Fruit fly (Drosophila melanogaster) whole organism, adult: ENCODE measurements around the gene RhoGEF3.

Experiments
- Crg-1 ChIP-seq: fragments of 200-800 bp; sonication (Bioruptor generic); optimal IDR thresholded peaks from 2 replicates; lab custom pipeline; 2016; ENCODE audit warnings: missing biosample characterization, missing genetic modification characterization
- Hr96 ChIP-seq: fragments of 200-800 bp; sonication (Bioruptor generic); optimal IDR thresholded peaks from 2 replicates; lab custom pipeline; 2016; ENCODE audit warnings: missing biosample characterization, missing genetic modification characterization
- toe ChIP-seq: fragments of 200-800 bp; sonication (Bioruptor generic); optimal IDR thresholded peaks from 2 replicates; lab custom pipeline; 2016; ENCODE audit warnings: missing biosample characterization, missing genetic modification characterization

DNA sequence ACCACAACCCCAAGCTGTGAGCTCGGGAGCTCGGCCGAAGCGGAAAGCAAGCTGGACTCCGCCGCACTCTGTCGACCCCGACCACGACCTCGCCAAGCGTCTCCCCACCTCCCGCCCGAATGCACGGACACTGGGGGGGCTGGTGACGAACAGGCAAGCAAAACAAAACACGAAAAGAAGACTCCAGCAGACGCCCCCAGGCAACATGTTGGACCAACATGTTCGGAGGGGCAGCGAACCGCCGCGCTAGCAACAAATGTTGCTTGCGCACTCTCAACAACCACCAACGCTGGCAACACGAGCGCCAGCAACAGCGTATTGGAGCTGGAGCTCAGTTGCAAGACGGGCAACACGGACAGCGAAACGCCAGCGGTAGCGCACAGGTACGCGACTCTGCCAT lies 5.0 kb downstream of the RhoGEF3 start:
- TF ChIP-seq Crg-1 (GFP tag; lab: Kevin White, UChicago) (no peak), toe (GFP tag; lab: Kevin White, UChicago) (no peak), Hr96 (GFP tag; lab: Kevin White, UChicago) (no peak)
